Fruit fly (Drosophila melanogaster) whole organism, embryonic: ENCODE results near the gene CG15141.

Experiments used
- Bteb2 ChIP-seq: fragments of 200-800 bp; sonication (Bioruptor generic); optimal IDR thresholded peaks from 2 replicates; lab custom pipeline; 2016; ENCODE audit warnings: missing biosample characterization, missing genetic modification characterization
- CG12659 ChIP-seq: fragments of 200-800 bp; sonication (Bioruptor generic); optimal IDR thresholded peaks from 3 replicates; lab custom pipeline; 2017; ENCODE audit warnings: mild to moderate bottlenecking, missing biosample characterization, missing genetic modification reagents, missing genetic modification characterization
- CG13287 ChIP-seq: fragments of 200-800 bp; sonication (Bioruptor generic); IDR thresholded peaks from 2 replicates; pipeline ENCODE4 v1.3.6; 2022; ENCODE audit warnings: missing biosample characterization, missing genetic modification characterization; ENCODE audit not compliant: partially characterized antibody
- CG1529 ChIP-seq: fragments of 200-800 bp; sonication (Bioruptor generic); optimal IDR thresholded peaks from 3 replicates; lab custom pipeline; 2018; ENCODE audit warnings: missing biosample characterization, missing genetic modification characterization
- CG17568 ChIP-seq: fragments of 200-800 bp; sonication (Bioruptor generic); optimal IDR thresholded peaks from 2 replicates; lab custom pipeline; 2018; ENCODE audit warnings: missing biosample characterization, mild to moderate bottlenecking, missing genetic modification characterization, moderate library complexity
- CG18011 ChIP-seq: fragments of 200-800 bp; sonication (Bioruptor generic); optimal IDR thresholded peaks from 2 replicates; lab custom pipeline; 2017; ENCODE audit warnings: missing biosample characterization, missing genetic modification characterization, mild to moderate bottlenecking, moderate library complexity, missing genotype
- CG18619 ChIP-seq: fragments of 200-800 bp; sonication (Bioruptor generic); optimal IDR thresholded peaks from 3 replicates; lab custom pipeline; 2017; ENCODE audit warnings: missing biosample characterization, mild to moderate bottlenecking, missing genetic modification characterization
- CG2129 ChIP-seq: fragments of 200-800 bp; sonication (Bioruptor generic); IDR thresholded peaks from 2 replicates; pipeline ENCODE4 v1.3.6; 2022; ENCODE audit warnings: missing biosample characterization, missing genetic modification characterization; ENCODE audit not compliant: partially characterized antibody
- CG30020 ChIP-seq: fragments of 200-800 bp; optimal IDR thresholded peaks from 2 replicates; lab custom pipeline; 2019; ENCODE audit warnings: missing biosample characterization, mild to moderate bottlenecking, missing genetic modification characterization, moderate library complexity
- CG5180 ChIP-seq: fragments of 200-800 bp; sonication (Bioruptor generic); optimal IDR thresholded peaks from 3 replicates; lab custom pipeline; 2017; ENCODE audit warnings: missing biosample characterization, missing genetic modification characterization, mild to moderate bottlenecking, moderate library complexity, missing genetic modification reagents
- CG5245 ChIP-seq: fragments of 200-800 bp; sonication (Bioruptor generic); optimal IDR thresholded peaks from 3 replicates; lab custom pipeline; 2016; ENCODE audit warnings: missing biosample characterization, missing genetic modification characterization
- Camta ChIP-seq: fragments of 200-800 bp; sonication (Bioruptor generic); optimal IDR thresholded peaks from 2 replicates; lab custom pipeline; 2016; ENCODE audit warnings: missing biosample characterization, missing genetic modification characterization
- Deaf1 ChIP-seq: fragments of 200-800 bp; optimal IDR thresholded peaks from 3 replicates; lab custom pipeline; 2019; ENCODE audit warnings: missing biosample characterization, mild to moderate bottlenecking, missing genetic modification characterization, moderate library complexity
- Eip74EF ChIP-seq, 2 experiments: fragments of 200-800 bp in 1 of 2; fragments of >200 bp in 1 of 2; sonication (Bioruptor generic) in 1 of 2; optimal IDR thresholded peaks; 2 replicates each; lab custom pipeline; 2017 to 2019; ENCODE audit warnings: missing biosample characterization in 2 of 2, missing genetic modification characterization in 2 of 2, mild to moderate bottlenecking in 1 of 2, moderate library complexity in 1 of 2
- H15 ChIP-seq: fragments of 200-800 bp; sonication (Bioruptor generic); IDR thresholded peaks from 3 replicates; pipeline ENCODE4 v1.3.6; 2022; ENCODE audit warnings: missing biosample characterization, missing genetic modification characterization
- HHEX ChIP-seq: fragments of 200-800 bp; sonication (Bioruptor generic); optimal IDR thresholded peaks from 3 replicates; lab custom pipeline; 2017; ENCODE audit warnings: missing biosample characterization, mild to moderate bottlenecking, missing genetic modification characterization, missing genetic modification reagents
- Max ChIP-seq: fragments of 200-800 bp; sonication (Bioruptor generic); optimal IDR thresholded peaks from 2 replicates; lab custom pipeline; 2016; ENCODE audit warnings: missing biosample characterization, mild to moderate bottlenecking, missing genetic modification characterization
- Nf-YC ChIP-seq: fragments of 200-800 bp; optimal IDR thresholded peaks from 3 replicates; lab custom pipeline; 2019; ENCODE audit warnings: missing biosample characterization, mild to moderate bottlenecking, missing genetic modification characterization, moderate library complexity
- Optix ChIP-seq: fragments of 200-800 bp; sonication (Bioruptor generic); IDR thresholded peaks from 3 replicates; pipeline ENCODE4 v1.3.6; 2022; ENCODE audit warnings: missing biosample characterization, missing genetic modification characterization
- Sox102F ChIP-seq: fragments of 200-800 bp; sonication (Bioruptor generic); optimal IDR thresholded peaks from 2 replicates; lab custom pipeline; 2018; ENCODE audit warnings: missing biosample characterization, mild to moderate bottlenecking, missing genetic modification characterization, moderate library complexity
- Ssrp ChIP-seq: fragments of 200-800 bp; sonication (Bioruptor generic); optimal IDR thresholded peaks from 2 replicates; lab custom pipeline; 2018; ENCODE audit warnings: missing biosample characterization, mild to moderate bottlenecking, missing genetic modification characterization, moderate library complexity
- ac ChIP-seq: fragments of 200-800 bp; sonication (Bioruptor generic); optimal IDR thresholded peaks from 3 replicates; lab custom pipeline; 2017; ENCODE audit warnings: missing biosample characterization, mild to moderate bottlenecking, missing genetic modification characterization
- aop ChIP-seq: fragments of 200-800 bp; sonication (Bioruptor generic); IDR thresholded peaks from 2 replicates; pipeline ENCODE4 v1.3.6; 2022; ENCODE audit warnings: missing biosample characterization, missing genetic modification characterization
- ara ChIP-seq: fragments of 200-800 bp; sonication (Bioruptor generic); IDR thresholded peaks from 2 replicates; pipeline ENCODE4 v1.3.6; 2022; ENCODE audit warnings: missing biosample characterization, missing genetic modification characterization
- ash1 ChIP-seq: fragments of 200-800 bp; sonication (Bioruptor generic); optimal IDR thresholded peaks from 2 replicates; lab custom pipeline; 2018; ENCODE audit warnings: missing biosample characterization, mild to moderate bottlenecking, missing genetic modification characterization
- btn ChIP-seq: fragments of 200-800 bp; sonication (Bioruptor generic); optimal IDR thresholded peaks from 2 replicates; lab custom pipeline; 2016; ENCODE audit warnings: missing biosample characterization, missing genetic modification characterization
- chn ChIP-seq: fragments of 200-800 bp; sonication (Bioruptor generic); optimal IDR thresholded peaks from 2 replicates; lab custom pipeline; 2016; ENCODE audit warnings: missing biosample characterization, missing genetic modification characterization
- da ChIP-seq: fragments of 200-800 bp; sonication (Bioruptor generic); optimal IDR thresholded peaks from 2 replicates; lab custom pipeline; 2016; ENCODE audit warnings: missing biosample characterization, missing genetic modification characterization
- dan ChIP-seq: fragments of 200-800 bp; sonication (Bioruptor generic); IDR thresholded peaks from 2 replicates; pipeline ENCODE4 v1.3.6; 2022; ENCODE audit warnings: missing biosample characterization, missing genetic modification characterization
- disco-r ChIP-seq: fragments of 200-800 bp; sonication (Bioruptor generic); optimal IDR thresholded peaks from 2 replicates; lab custom pipeline; 2016; ENCODE audit warnings: missing biosample characterization, missing genetic modification characterization
- emc ChIP-seq: fragments of 200-800 bp; sonication (Bioruptor generic); optimal IDR thresholded peaks from 2 replicates; lab custom pipeline; 2016; ENCODE audit warnings: missing biosample characterization, missing genetic modification characterization
- eve ChIP-seq, 2 experiments: fragments of >200 bp; optimal IDR thresholded peaks; 2 replicates each; lab custom pipeline; 2017; ENCODE audit warnings: missing biosample characterization in 2 of 2, missing genetic modification characterization in 2 of 2
- grn ChIP-seq: fragments of 200-800 bp; sonication (Bioruptor generic); optimal IDR thresholded peaks from 3 replicates; lab custom pipeline; 2017; ENCODE audit warnings: missing biosample characterization, missing genetic modification characterization
- gsb ChIP-seq: fragments of 200-800 bp; sonication (Bioruptor generic); IDR thresholded peaks from 2 replicates; pipeline ENCODE4 v1.3.6; 2022; ENCODE audit warnings: missing biosample characterization, missing genetic modification characterization
- lola ChIP-seq, 3 experiments: fragments of >200 bp in 2 of 3; fragments of 200-800 bp in 1 of 3; sonication (Bioruptor generic) in 1 of 3; optimal IDR thresholded peaks; 2 replicates each; lab custom pipeline; 2017 to 2019; ENCODE audit warnings: missing biosample characterization in 3 of 3, missing genetic modification characterization in 3 of 3, mild to moderate bottlenecking in 1 of 3, moderate library complexity in 1 of 3
- lov ChIP-seq, 2 experiments: fragments of 200-800 bp in 1 of 2; fragments of >200 bp in 1 of 2; sonication (Bioruptor generic) in 1 of 2; IDR thresholded peaks in 1 of 2; optimal IDR thresholded peaks in 1 of 2; 2 replicates in 1 of 2; 3 replicates in 1 of 2; pipeline versions ENCODE4 v1.3.6 to Lab custom; 2017 to 2022; ENCODE audit warnings: missing biosample characterization in 1 of 2, missing genetic modification characterization in 1 of 2
- mirr ChIP-seq: fragments of 200-800 bp; sonication (Bioruptor generic); optimal IDR thresholded peaks from 3 replicates; lab custom pipeline; 2018; ENCODE audit warnings: missing biosample characterization, mild to moderate bottlenecking, missing genetic modification characterization
- nom ChIP-seq: fragments of 200-800 bp; sonication (Bioruptor generic); optimal IDR thresholded peaks from 2 replicates; lab custom pipeline; 2017; ENCODE audit warnings: missing biosample characterization, missing genetic modification characterization, mild to moderate bottlenecking, moderate library complexity, missing genetic modification reagents
- pan ChIP-seq, 4 experiments: fragments of >200 bp in 3 of 4; fragments of 200-800 bp in 1 of 4; sonication (Bioruptor generic) in 1 of 4; optimal IDR thresholded peaks in 3 of 4; IDR thresholded peaks in 1 of 4; 2 replicates each; pipeline versions ENCODE4 v1.3.6 to Lab custom; 2017 to 2022; ENCODE audit warnings: missing biosample characterization in 2 of 4, missing genetic modification characterization in 2 of 4, mixed read lengths in 1 of 4
- pnt ChIP-seq: fragments of 200-800 bp; sonication (Bioruptor generic); optimal IDR thresholded peaks from 3 replicates; lab custom pipeline; 2016; ENCODE audit warnings: missing biosample characterization, missing genetic modification characterization
- repo ChIP-seq: fragments of 200-800 bp; sonication (Bioruptor generic); optimal IDR thresholded peaks from 2 replicates; lab custom pipeline; 2016; ENCODE audit warnings: missing biosample characterization, missing genetic modification characterization
- scrt ChIP-seq: fragments of 200-800 bp; sonication (Bioruptor generic); optimal IDR thresholded peaks from 2 replicates; lab custom pipeline; 2018; ENCODE audit warnings: missing biosample characterization, mild to moderate bottlenecking, missing genetic modification characterization, moderate library complexity
- sd ChIP-seq: fragments of 200-800 bp; sonication (Bioruptor generic); optimal IDR thresholded peaks from 3 replicates; lab custom pipeline; 2018; ENCODE audit warnings: missing biosample characterization, mild to moderate bottlenecking, missing genetic modification characterization, moderate library complexity
- sna ChIP-seq: fragments of 200-800 bp; sonication (Bioruptor generic); IDR thresholded peaks from 2 replicates; pipeline ENCODE4 v1.3.6; 2022; ENCODE audit warnings: missing biosample characterization, missing genetic modification characterization; ENCODE audit not compliant: partially characterized antibody
- twi ChIP-seq: fragments of 200-800 bp; optimal IDR thresholded peaks from 2 replicates; lab custom pipeline; 2019; ENCODE audit warnings: missing biosample characterization, mild to moderate bottlenecking, missing genetic modification characterization, moderate library complexity
- unpg ChIP-seq: fragments of 200-800 bp; sonication (Bioruptor generic); optimal IDR thresholded peaks from 3 replicates; lab custom pipeline; 2018; ENCODE audit warnings: missing biosample characterization, mild to moderate bottlenecking, missing genetic modification characterization, moderate library complexity
- usp ChIP-seq: fragments of >200 bp; optimal IDR thresholded peaks from 2 replicates; lab custom pipeline; 2017; ENCODE audit warnings: missing biosample characterization, missing genetic modification characterization
- zfh1 ChIP-seq: fragments of 200-800 bp; sonication (Bioruptor generic); IDR thresholded peaks from 3 replicates; pipeline ENCODE4 v1.3.6; 2022; ENCODE audit warnings: missing biosample characterization, missing genetic modification characterization
- zfh2 ChIP-seq: fragments of 200-800 bp; sonication (Bioruptor generic); optimal IDR thresholded peaks from 2 replicates; lab custom pipeline; 2016; ENCODE audit warnings: missing biosample characterization, missing genetic modification characterization

Gene CG15141

dm6 chr2L:17382318-17382717 lies 28.1 kb upstream of the CG15141 start (continued):
- TF ChIP-seq CG2129 (GFP tag; lab: Robert Waterston, UW): no peak
- TF ChIP-seq CG17568 (GFP tag; lab: Kevin White, UChicago): peak; percentile 69
- TF ChIP-seq Eip74EF (GFP tag; optimal IDR thresholded peaks at IDR 0.05; lab: Kevin White, UChicago): peak in 1 of 2 experiments; percentile 58
- TF ChIP-seq usp: no peak
- peak; percentile 14 for TF ChIP-seq pnt
- peak; percentile 16 for TF ChIP-seq sd (tag; lab: Kevin White, UChicago)
- TF ChIP-seq lola (GFP tag; optimal IDR thresholded peaks at IDR 0.05; lab: Kevin White, UChicago): peak in 1 of 3 experiments; percentile 89
- TF ChIP-seq CG18619 (GFP tag; lab: Kevin White, UChicago): peak; percentile 54
- no peak for TF ChIP-seq da (GFP tag; lab: Kevin White, UChicago)
- no peak for TF ChIP-seq Optix (GFP tag; lab: Robert Waterston, UW)
- peak; percentile 57 for TF ChIP-seq ara (GFP tag; lab: Robert Waterston, UW)
- TF ChIP-seq Deaf1: peak; percentile 29
- TF ChIP-seq aop (GFP tag; lab: Robert Waterston, UW): no peak
- TF ChIP-seq Ssrp (tag; lab: Kevin White, UChicago): peak; percentile 68
- TF ChIP-seq scrt (GFP tag; lab: Kevin White, UChicago): peak; percentile 70
- no peak for TF ChIP-seq CG13287
- peak; percentile 46 for TF ChIP-seq HHEX (GFP tag; lab: Kevin White, UChicago)
- TF ChIP-seq twi (tag; lab: Kevin White, UChicago): peak; percentile 97
- TF ChIP-seq CG12659 (GFP tag; lab: Kevin White, UChicago): peak; percentile 54
- no peak for TF ChIP-seq pan (optimal IDR thresholded peaks at IDR 0.05; lab: Kevin White, UChicago)
- TF ChIP-seq pan (GFP tag; optimal IDR thresholded peaks at IDR 0.05 in 1 of 2, IDR thresholded peaks at IDR 0.05 in 1 of 2): peak in 1 of 2 experiments; percentile 17
- peak; percentile 81 for TF ChIP-seq Sox102F
- peak; percentile 56; the same call in 1 of the 3 replicates for TF ChIP-seq zfh1 (GFP tag; lab: Robert Waterston, UW)
- TF ChIP-seq Nf-YC (tag; lab: Kevin White, UChicago): peak; percentile 73
- TF ChIP-seq lov (optimal IDR thresholded peaks at IDR 0.05; lab: Kevin White, UChicago): no peak
- TF ChIP-seq lov (GFP tag; IDR thresholded peaks at IDR 0.05; lab: Robert Waterston, UW): no peak
- TF ChIP-seq CG1529 (GFP tag; lab: Kevin White, UChicago): peak; percentile 75
- TF ChIP-seq eve (GFP tag; optimal IDR thresholded peaks at IDR 0.05; lab: Kevin White, UChicago): peak in 1 of 2 experiments; percentile 88
- peak; percentile 11 for TF ChIP-seq grn
- TF ChIP-seq unpg (GFP tag; lab: Kevin White, UChicago): peak; percentile 79
- peak; percentile 61; the same call in 1 of the 3 replicates for TF ChIP-seq H15 (GFP tag; lab: Robert Waterston, UW)
- TF ChIP-seq chn (GFP tag; lab: Kevin White, UChicago): peak; percentile 34
- TF ChIP-seq ash1 (GFP tag; lab: Kevin White, UChicago): no peak
- TF ChIP-seq repo (GFP tag; lab: Kevin White, UChicago): no peak
- TF ChIP-seq CG30020 (tag; lab: Kevin White, UChicago): peak; percentile 46
- peak; percentile 41 for TF ChIP-seq mirr (GFP tag; lab: Kevin White, UChicago)
- TF ChIP-seq ac (GFP tag; lab: Kevin White, UChicago): peak; percentile 46
- TF ChIP-seq zfh2 (GFP tag; lab: Kevin White, UChicago): peak; percentile 55
- no peak for TF ChIP-seq dan
- peak; percentile 33 for TF ChIP-seq CG5245 (GFP tag; lab: Kevin White, UChicago)
- no peak for TF ChIP-seq Camta (GFP tag; lab: Kevin White, UChicago)
- TF ChIP-seq nom (GFP tag; lab: Kevin White, UChicago): no peak
- no peak for TF ChIP-seq sna (GFP tag; lab: Robert Waterston, UW)
- TF ChIP-seq Bteb2: peak; percentile 62
- TF ChIP-seq CG18011: peak; percentile 35
- no peak for TF ChIP-seq Max (GFP tag; lab: Kevin White, UChicago)
- peak; percentile 57 for TF ChIP-seq CG5180
- peak; percentile 19; the same call in 1 of the 2 replicates for TF ChIP-seq gsb (GFP tag; lab: Robert Waterston, UW)
- no peak for TF ChIP-seq emc
- no peak for TF ChIP-seq btn (GFP tag; lab: Kevin White, UChicago)
- TF ChIP-seq disco-r (GFP tag; lab: Kevin White, UChicago): no peak
